Fruit fly (Drosophila melanogaster) whole organism, adult: ENCODE measurements around the gene CG14237.

Experiments
- CG11617 ChIP-seq: fragments of 200-800 bp; sonication (Bioruptor generic); optimal IDR thresholded peaks from 2 replicates; lab custom pipeline; 2017; ENCODE audit warnings: mild to moderate bottlenecking, missing biosample characterization, missing genetic modification reagents, missing genetic modification characterization
- CG33017 ChIP-seq: fragments of 200-800 bp; sonication (Bioruptor generic); optimal IDR thresholded peaks from 2 replicates; lab custom pipeline; 2018; ENCODE audit warnings: missing biosample characterization, mild to moderate bottlenecking, missing genetic modification characterization, moderate library complexity
- Clk ChIP-seq: fragments of 200-800 bp; sonication (Bioruptor generic); optimal IDR thresholded peaks from 2 replicates; lab custom pipeline; 2017; ENCODE audit warnings: missing biosample characterization, missing genetic modification characterization
- Hr96 ChIP-seq: fragments of 200-800 bp; sonication (Bioruptor generic); optimal IDR thresholded peaks from 2 replicates; lab custom pipeline; 2016; ENCODE audit warnings: missing biosample characterization, missing genetic modification characterization
- Mnt ChIP-seq: fragments of 200-800 bp; sonication (Bioruptor generic); optimal IDR thresholded peaks from 2 replicates; lab custom pipeline; 2016; ENCODE audit warnings: missing biosample characterization, mild to moderate bottlenecking, missing genetic modification characterization
- kay ChIP-seq: fragments of 200-800 bp; sonication (Bioruptor generic); peaks from one replicate; lab custom pipeline; 2016; ENCODE audit warnings: missing biosample characterization, missing genetic modification characterization, borderline replicate concordance

dm6 chr3R:26463146-26463545 is 6.5 kb downstream of the CG14237 start:
- TF ChIP-seq CG33017 (tag; lab: Kevin White, UChicago) (no peak), Mnt (no peak), Hr96 (GFP tag; lab: Kevin White, UChicago) (no peak), CG11617 (no peak), Clk (no peak), kay (GFP tag; lab: Kevin White, UChicago) (no peak)
